Fruit fly (Drosophila melanogaster) whole organism, embryonic: ENCODE results near the gene hop.
A peak's percentile ranks its signal among the peaks of the same experiment; 100 is the strongest.

Source experiments
- Atf3 ChIP-seq: fragments of 200-800 bp; sonication (Bioruptor generic); optimal IDR thresholded peaks from 3 replicates; lab custom pipeline; 2016; ENCODE audit warnings: missing biosample characterization, missing genetic modification characterization
- C15 ChIP-seq: fragments of 200-800 bp; sonication (Bioruptor generic); IDR thresholded peaks from 3 replicates; pipeline ENCODE4 v1.3.6; 2022; ENCODE audit warnings: missing biosample characterization, missing genetic modification characterization
- CG10366 ChIP-seq: fragments of 200-800 bp; sonication (Bioruptor generic); IDR thresholded peaks from 2 replicates; pipeline ENCODE4 v1.3.6; 2022; ENCODE audit warnings: missing biosample characterization, missing genetic modification characterization
- CG11085 ChIP-seq: fragments of 200-800 bp; sonication (Bioruptor generic); IDR thresholded peaks from 2 replicates; pipeline ENCODE4 v1.3.6; 2022; ENCODE audit warnings: missing biosample characterization, missing genetic modification characterization
- CG12104 ChIP-seq: fragments of 200-800 bp; sonication (Bioruptor generic); optimal IDR thresholded peaks from 3 replicates; lab custom pipeline; 2016; ENCODE audit warnings: missing biosample characterization, missing genetic modification characterization
- CG12769 ChIP-seq: fragments of 200-800 bp; sonication (Bioruptor generic); optimal IDR thresholded peaks from 2 replicates; lab custom pipeline; 2019; ENCODE audit warnings: missing biosample characterization, mild to moderate bottlenecking, missing genetic modification characterization, moderate library complexity
- CG14014 ChIP-seq: fragments of 200-800 bp; sonication (Bioruptor generic); IDR thresholded peaks from 2 replicates; pipeline ENCODE4 v1.3.6; 2022; ENCODE audit warnings: missing biosample characterization, missing genetic modification characterization
- CG14710 ChIP-seq: fragments of 200-800 bp; sonication (Bioruptor generic); optimal IDR thresholded peaks from 3 replicates; lab custom pipeline; 2019; ENCODE audit warnings: missing biosample characterization, mild to moderate bottlenecking, missing genetic modification characterization, moderate library complexity
- CG15011 ChIP-seq: fragments of 200-800 bp; sonication (Bioruptor generic); optimal IDR thresholded peaks from 3 replicates; lab custom pipeline; 2018; ENCODE audit warnings: missing biosample characterization, mild to moderate bottlenecking, missing genetic modification characterization
- CG17612 ChIP-seq: fragments of 200-800 bp; sonication (Bioruptor generic); IDR thresholded peaks from 2 replicates; pipeline ENCODE4 v1.3.6; 2022; ENCODE audit warnings: missing biosample characterization, missing genetic modification characterization
- CG18262 ChIP-seq: fragments of 200-800 bp; optimal IDR thresholded peaks from 3 replicates; lab custom pipeline; 2019; ENCODE audit warnings: missing biosample characterization, mild to moderate bottlenecking, missing genetic modification characterization, moderate library complexity
- CG18476 ChIP-seq: fragments of 200-800 bp; sonication (Bioruptor generic); optimal IDR thresholded peaks from 2 replicates; lab custom pipeline; 2016; ENCODE audit warnings: missing biosample characterization, mild to moderate bottlenecking, missing genetic modification characterization
- CG2712 ChIP-seq: fragments of 200-800 bp; optimal IDR thresholded peaks from 3 replicates; lab custom pipeline; 2019; ENCODE audit warnings: missing biosample characterization, mild to moderate bottlenecking, missing genetic modification characterization, moderate library complexity
- CG30403 ChIP-seq: fragments of 200-800 bp; sonication (Bioruptor generic); optimal IDR thresholded peaks from 3 replicates; lab custom pipeline; 2016; ENCODE audit warnings: missing biosample characterization, missing genetic modification characterization
- CG31224 ChIP-seq: fragments of 200-800 bp; sonication (Bioruptor generic); IDR thresholded peaks from 2 replicates; pipeline ENCODE4 v1.3.6; 2022; ENCODE audit warnings: missing biosample characterization, missing genetic modification characterization
- CG32767 ChIP-seq: fragments of 200-800 bp; sonication (Bioruptor generic); IDR thresholded peaks from 2 replicates; pipeline ENCODE4 v1.3.6; 2022; ENCODE audit warnings: missing biosample characterization, missing genetic modification characterization
- CG6254 ChIP-seq: fragments of 200-800 bp; sonication (Bioruptor generic); optimal IDR thresholded peaks from 3 replicates; lab custom pipeline; 2017; ENCODE audit warnings: mild to moderate bottlenecking, missing biosample characterization, missing genetic modification reagents, missing genetic modification characterization
- CG6683 ChIP-seq: fragments of 200-800 bp; sonication (Bioruptor generic); optimal IDR thresholded peaks from 2 replicates; lab custom pipeline; 2017; ENCODE audit warnings: missing biosample characterization, mild to moderate bottlenecking, missing genetic modification characterization, missing genetic modification reagents
- CG6791 ChIP-seq: fragments of 200-800 bp; sonication (Bioruptor generic); IDR thresholded peaks from 3 replicates; pipeline ENCODE4 v1.3.6; 2022; ENCODE audit warnings: missing biosample characterization, missing genetic modification characterization; ENCODE audit not compliant: partially characterized antibody
- CG7271 ChIP-seq: fragments of 200-800 bp; sonication (Bioruptor generic); optimal IDR thresholded peaks from 2 replicates; lab custom pipeline; 2018; ENCODE audit warnings: missing biosample characterization, mild to moderate bottlenecking, missing genetic modification characterization, moderate library complexity
- CG7745 ChIP-seq: fragments of 200-800 bp; sonication (Bioruptor generic); optimal IDR thresholded peaks from 2 replicates; lab custom pipeline; 2018; ENCODE audit warnings: missing biosample characterization, mild to moderate bottlenecking, missing genetic modification characterization, moderate library complexity
- CG8281 ChIP-seq: fragments of 200-800 bp; sonication (Bioruptor generic); optimal IDR thresholded peaks from 2 replicates; lab custom pipeline; 2018; ENCODE audit warnings: missing biosample characterization, mild to moderate bottlenecking, missing genetic modification characterization, moderate library complexity
- CG8290 ChIP-seq, 3 experiments: fragments of 200-800 bp; sonication (Bioruptor generic); optimal IDR thresholded peaks; 2 replicates each; lab custom pipeline; 2016 to 2019; ENCODE audit warnings: missing biosample characterization in 3 of 3, missing genetic modification characterization in 3 of 3, mild to moderate bottlenecking in 2 of 3, moderate library complexity in 1 of 3
- CG9817 ChIP-seq: fragments of 200-800 bp; sonication (Bioruptor generic); optimal IDR thresholded peaks from 2 replicates; lab custom pipeline; 2018; ENCODE audit warnings: missing biosample characterization, mild to moderate bottlenecking, missing genetic modification characterization, moderate library complexity
- E2f2 ChIP-seq: fragments of 200-800 bp; sonication (Bioruptor generic); IDR thresholded peaks from 2 replicates; pipeline ENCODE4 v1.3.6; 2022; ENCODE audit warnings: missing biosample characterization, missing genetic modification characterization
- Ets97D ChIP-seq: fragments of 200-800 bp; sonication (Bioruptor generic); optimal IDR thresholded peaks from 3 replicates; lab custom pipeline; 2016; ENCODE audit warnings: missing biosample characterization, missing genetic modification characterization
- Gsc ChIP-seq: fragments of 200-800 bp; sonication (Bioruptor generic); IDR thresholded peaks from 2 replicates; pipeline ENCODE4 v1.3.6; 2022; ENCODE audit warnings: missing biosample characterization, missing genetic modification characterization
- HLH54F ChIP-seq: fragments of 200-800 bp; sonication (Bioruptor generic); optimal IDR thresholded peaks from 3 replicates; lab custom pipeline; 2016; ENCODE audit warnings: missing biosample characterization, missing genetic modification characterization
- HmgD ChIP-seq: fragments of 200-800 bp; sonication (Bioruptor generic); optimal IDR thresholded peaks from 3 replicates; lab custom pipeline; 2016; ENCODE audit warnings: missing biosample characterization, missing genetic modification characterization
- Hr3 ChIP-seq: fragments of 200-800 bp; sonication (Bioruptor generic); optimal IDR thresholded peaks from 3 replicates; lab custom pipeline; 2016; ENCODE audit warnings: missing biosample characterization, missing genetic modification characterization
- Hr78 ChIP-seq, 2 experiments: fragments of 200-800 bp in 1 of 2; fragments of >200 bp in 1 of 2; sonication (Bioruptor generic) in 1 of 2; optimal IDR thresholded peaks; 2 replicates each; lab custom pipeline; 2017 to 2019; ENCODE audit warnings: missing biosample characterization in 2 of 2, missing genetic modification characterization in 2 of 2, mild to moderate bottlenecking in 1 of 2, moderate library complexity in 1 of 2
- Lhr ChIP-seq: fragments of 200-800 bp; sonication (Bioruptor generic); optimal IDR thresholded peaks from 3 replicates; lab custom pipeline; 2017; ENCODE audit warnings: mild to moderate bottlenecking, missing biosample characterization, missing genetic modification reagents, missing genetic modification characterization
- NC2β ChIP-seq: fragments of 200-800 bp; sonication (Bioruptor generic); optimal IDR thresholded peaks from 2 replicates; lab custom pipeline; 2016; ENCODE audit warnings: missing biosample characterization, missing genetic modification characterization
- PHDP ChIP-seq: fragments of 200-800 bp; sonication (Bioruptor generic); optimal IDR thresholded peaks from 3 replicates; lab custom pipeline; 2018; ENCODE audit warnings: missing biosample characterization, mild to moderate bottlenecking, missing genetic modification characterization, moderate library complexity
- Six4 ChIP-seq: fragments of 200-800 bp; sonication (Bioruptor generic); optimal IDR thresholded peaks from 2 replicates; lab custom pipeline; 2016; ENCODE audit warnings: missing biosample characterization, missing genetic modification characterization
- Sry-β ChIP-seq: fragments of 200-800 bp; sonication (Bioruptor generic); optimal IDR thresholded peaks from 2 replicates; lab custom pipeline; 2018; ENCODE audit warnings: missing biosample characterization, mild to moderate bottlenecking, missing genetic modification characterization, moderate library complexity
- bab2 ChIP-seq: fragments of 200-800 bp; sonication (Bioruptor generic); optimal IDR thresholded peaks from 2 replicates; lab custom pipeline; 2016; ENCODE audit warnings: missing biosample characterization, missing genetic modification characterization
- danr ChIP-seq: fragments of 200-800 bp; sonication (Bioruptor generic); IDR thresholded peaks from 2 replicates; pipeline ENCODE4 v1.3.6; 2022; ENCODE audit warnings: missing biosample characterization, missing genetic modification characterization
- exex ChIP-seq: fragments of 200-800 bp; sonication (Bioruptor generic); optimal IDR thresholded peaks from 4 replicates; lab custom pipeline; 2018; ENCODE audit warnings: missing biosample characterization, mild to moderate bottlenecking, missing genetic modification characterization, moderate library complexity
- fd64A ChIP-seq: fragments of 200-800 bp; sonication (Bioruptor generic); optimal IDR thresholded peaks from 3 replicates; lab custom pipeline; 2018; ENCODE audit warnings: missing biosample characterization, mild to moderate bottlenecking, missing genetic modification characterization
- gem ChIP-seq: fragments of 200-800 bp; sonication (Bioruptor generic); optimal IDR thresholded peaks from 2 replicates; lab custom pipeline; 2019; ENCODE audit warnings: missing biosample characterization, mild to moderate bottlenecking, missing genetic modification characterization, moderate library complexity
- gsb ChIP-seq: fragments of 200-800 bp; sonication (Bioruptor generic); IDR thresholded peaks from 2 replicates; pipeline ENCODE4 v1.3.6; 2022; ENCODE audit warnings: missing biosample characterization, missing genetic modification characterization
- h ChIP-seq: fragments of >200 bp; optimal IDR thresholded peaks from 2 replicates; lab custom pipeline; 2017
- klu ChIP-seq: fragments of 200-800 bp; sonication (Bioruptor generic); IDR thresholded peaks from 2 replicates; pipeline ENCODE4 v1.3.6; 2022; ENCODE audit warnings: missing biosample characterization, missing genetic modification characterization
- luna ChIP-seq: fragments of 200-800 bp; sonication (Bioruptor generic); optimal IDR thresholded peaks from 2 replicates; lab custom pipeline; 2016; ENCODE audit warnings: missing biosample characterization, missing genetic modification characterization
- maf-S ChIP-seq: fragments of 200-800 bp; sonication (Bioruptor generic); optimal IDR thresholded peaks from 2 replicates; lab custom pipeline; 2016; ENCODE audit warnings: missing biosample characterization, missing genetic modification characterization
- pum ChIP-seq: fragments of 200-800 bp; sonication (Bioruptor generic); optimal IDR thresholded peaks from 2 replicates; lab custom pipeline; 2016; ENCODE audit warnings: missing biosample characterization, missing genetic modification characterization
- schlank ChIP-seq: fragments of 200-800 bp; sonication (Bioruptor generic); optimal IDR thresholded peaks from 2 replicates; lab custom pipeline; 2018; ENCODE audit warnings: missing biosample characterization, mild to moderate bottlenecking, missing genetic modification characterization
- scrt ChIP-seq: fragments of 200-800 bp; sonication (Bioruptor generic); optimal IDR thresholded peaks from 2 replicates; lab custom pipeline; 2018; ENCODE audit warnings: missing biosample characterization, mild to moderate bottlenecking, missing genetic modification characterization, moderate library complexity
- sima ChIP-seq: fragments of 200-800 bp; sonication (Bioruptor generic); optimal IDR thresholded peaks from 2 replicates; lab custom pipeline; 2016; ENCODE audit warnings: missing biosample characterization, missing genetic modification characterization
- unc-4 ChIP-seq: fragments of 200-800 bp; sonication (Bioruptor generic); IDR thresholded peaks from 2 replicates; pipeline ENCODE4 v1.3.6; 2022; ENCODE audit warnings: missing biosample characterization, missing genetic modification characterization; ENCODE audit not compliant: partially characterized antibody

hop gene

dm6 chrX:11325175-11325768 lies 42.6 kb downstream of the hop start, which contains the start of gene Gapvd1 (continued):
- TF ChIP-seq klu (GFP tag; lab: Robert Waterston, UW) (no peak), NC2β (GFP tag; lab: Kevin White, UChicago) (no peak), CG11085 (no peak), CG12104 (no peak), CG30403 (no peak), Ets97D (GFP tag; lab: Kevin White, UChicago) (peak; percentile 28), CG8281 (tag; lab: Kevin White, UChicago) (no peak), CG32767 (GFP tag; lab: Robert Waterston, UW) (no peak), HLH54F (GFP tag; lab: Kevin White, UChicago) (peak; percentile 30), schlank (no peak), CG7745 (tag; lab: Kevin White, UChicago) (no peak), CG8290 (GFP tag; optimal IDR thresholded peaks at IDR 0.05; lab: Kevin White, UChicago) (no peak), CG8290 (tag; optimal IDR thresholded peaks at IDR 0.05; lab: Kevin White, UChicago) (peak in 1 of 2 experiments; percentile 46), CG10366 (GFP tag; lab: Robert Waterston, UW) (no peak), Gsc (GFP tag; lab: Robert Waterston, UW) (no peak), CG6791 (GFP tag; lab: Robert Waterston, UW) (peak; percentile 92), Atf3 (GFP tag; lab: Kevin White, UChicago) (no peak), C15 (GFP tag; lab: Robert Waterston, UW) (no peak), gsb (GFP tag; lab: Robert Waterston, UW) (no peak), PHDP (no peak), CG18262 (no peak), CG18476 (GFP tag; lab: Kevin White, UChicago) (no peak), Hr3 (no peak), bab2 (GFP tag; lab: Kevin White, UChicago) (no peak), CG15011 (no peak), CG6254 (GFP tag; lab: Kevin White, UChicago) (no peak), Six4 (GFP tag; lab: Kevin White, UChicago) (no peak), Lhr (GFP tag; lab: Kevin White, UChicago) (no peak), sima (GFP tag; lab: Kevin White, UChicago) (no peak), CG12769 (tag; lab: Kevin White, UChicago) (peak; percentile 34), Hr78 (GFP tag; optimal IDR thresholded peaks at IDR 0.05; lab: Kevin White, UChicago) (no peak), CG2712 (tag; lab: Kevin White, UChicago) (peak; percentile 9), gem (tag; lab: Kevin White, UChicago) (no peak), CG6683 (GFP tag; lab: Kevin White, UChicago) (no peak), CG17612 (no peak), luna (GFP tag; lab: Kevin White, UChicago) (no peak), HmgD (GFP tag; lab: Kevin White, UChicago) (peak; percentile 65), CG14710 (peak; percentile 49), E2f2 (GFP tag; lab: Robert Waterston, UW) (no peak), maf-S (GFP tag; lab: Kevin White, UChicago) (no peak), h (lab: Kevin White, UChicago) (no peak), unc-4 (GFP tag; lab: Robert Waterston, UW) (peak; percentile 83), CG14014 (GFP tag; lab: Robert Waterston, UW) (no peak), fd64A (GFP tag; lab: Kevin White, UChicago) (no peak), Sry-β (no peak), exex (tag; lab: Kevin White, UChicago) (no peak), pum (GFP tag; lab: Kevin White, UChicago) (no peak), CG7271 (tag; lab: Kevin White, UChicago) (no peak), scrt (GFP tag; lab: Kevin White, UChicago) (no peak), CG9817 (tag; lab: Kevin White, UChicago) (no peak), CG31224 (GFP tag; lab: Robert Waterston, UW) (no peak), danr (GFP tag; lab: Robert Waterston, UW) (no peak)
